Fruit fly (Drosophila melanogaster) S2 (cell line): ENCODE data around the gene CG10516.

Experiments
- CG8478 ChIP-seq: fragments of >200 bp; optimal IDR thresholded peaks from 2 replicates; lab custom pipeline; 2018
- CTCF ChIP-seq, 2 experiments: fragments of >200 bp; optimal IDR thresholded peaks; 2 replicates each; lab custom pipeline; 2018

dm6 chr3L:15982148-15982547, 14.1 kb downstream of the CG10516 start:
- no peak for TF ChIP-seq CTCF (optimal IDR thresholded peaks at IDR 0.05; lab: Kevin White, UChicago)
- no peak for TF ChIP-seq CG8478 (lab: Kevin White, UChicago)
